Worm (Caenorhabditis elegans): ENCODE data around the gene Y55F3AM.13.
"Not testable (repeated sequence)": the region's sequence is repeated elsewhere in the genome, so short reads cannot be mapped to it uniquely, and the experiment has no call there.

Gene Y55F3AM.13

ce11 chrIV:1055734-1056133, 379 bp downstream of the Y55F3AM.13 start:
- no peak for TF ChIP-seq unc-62 (GFP tag; optimal IDR thresholded peaks at IDR 0.05)

DNA sequence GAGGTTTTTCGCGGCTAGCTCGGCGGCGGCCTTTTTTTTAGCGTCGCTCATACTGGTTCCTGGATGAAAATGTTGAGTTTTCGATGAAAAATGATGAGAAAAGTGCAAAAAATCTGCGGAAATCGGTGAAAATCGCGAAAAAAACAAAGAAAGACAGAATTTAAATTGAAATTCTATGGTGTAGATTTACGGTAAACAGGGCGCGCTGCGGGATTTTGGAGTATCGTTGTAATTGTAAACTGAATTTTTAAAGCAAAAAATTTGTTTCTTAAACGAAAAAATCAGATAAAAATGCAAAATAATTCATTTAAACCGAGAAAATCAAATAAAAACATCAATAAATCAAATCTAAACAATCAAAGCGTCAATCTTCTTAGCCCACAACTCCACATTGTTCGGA, 1.4 kb downstream of the Y55F3AM.13 start, which contains the start of gene dcap-1:
TSS of gene dcap-1 (minus strand) at position 59 of the 400 bp plus-strand sequence.
- no peak for TF ChIP-seq unc-62 (GFP tag; optimal IDR thresholded peaks at IDR 0.05)

- no peak for TF ChIP-seq unc-62 (GFP tag; optimal IDR thresholded peaks at IDR 0.05)
These were observed 2.1 kb downstream of the Y55F3AM.13 start for ce11 chrIV:1053989-1054388.

ce11 chrIV:1051636-1052133, 4.4 kb downstream of the Y55F3AM.13 start, which contains the start of gene Y55F3AM.21:
TSS of gene Y55F3AM.21 (minus strand) at chrIV:1051686.
- TF ChIP-seq unc-62 (GFP tag; optimal IDR thresholded peaks at IDR 0.05): not testable (repeated sequence)

- TF ChIP-seq unc-62 (GFP tag; optimal IDR thresholded peaks at IDR 0.05): no peak
These were observed 9.1 kb downstream of the Y55F3AM.13 start for ce11 chrIV:1046996-1047395.

ce11 chrIV:1045683-1046082, 10.4 kb downstream of the Y55F3AM.13 start, which contains the start of gene srx-12:
TSS of gene srx-12 (plus strand) at chrIV:1045983.
- no peak for TF ChIP-seq unc-62 (GFP tag; optimal IDR thresholded peaks at IDR 0.05)

ce11 chrIV:1044287-1044686, 11.8 kb downstream of the Y55F3AM.13 start, which contains the start of gene Y55F3AM.11:
TSS of gene Y55F3AM.11 (minus strand) at chrIV:1044387.
- no peak for TF ChIP-seq unc-62 (GFP tag; optimal IDR thresholded peaks at IDR 0.05)

ce11 chrIV:1040537-1040936, 15.6 kb downstream of the Y55F3AM.13 start:
- TF ChIP-seq unc-62 (GFP tag; optimal IDR thresholded peaks at IDR 0.05): no peak

DNA sequence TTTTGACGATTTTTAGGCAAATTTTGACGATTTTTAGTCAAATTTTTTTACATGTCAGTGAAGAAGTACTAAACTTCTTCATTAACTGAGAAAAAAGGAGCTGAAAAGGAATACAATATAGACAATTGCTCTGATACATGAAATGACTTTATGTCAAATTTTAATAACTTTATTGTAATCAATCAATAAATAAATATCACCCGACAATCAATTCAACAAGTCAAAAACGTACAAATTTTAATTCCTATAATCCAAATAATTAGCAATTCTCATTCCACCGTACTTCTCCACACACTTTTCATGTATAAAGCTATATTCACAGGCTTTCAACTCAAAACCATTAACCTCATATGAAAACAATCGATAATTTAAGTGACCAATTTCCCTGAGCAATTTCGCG, 17.6 kb downstream of the Y55F3AM.13 start:
- TF ChIP-seq unc-62 (GFP tag; optimal IDR thresholded peaks at IDR 0.05): no peak

- no peak for TF ChIP-seq unc-62 (GFP tag; optimal IDR thresholded peaks at IDR 0.05)
These were observed 21.0 kb downstream of the Y55F3AM.13 start for ce11 chrIV:1035108-1035507.

ce11 chrIV:1029939-1030338, 26.2 kb downstream of the Y55F3AM.13 start, which contains the start of gene abhd-14:
TSS of gene abhd-14 (minus strand) at chrIV:1030039.
- no peak for TF ChIP-seq unc-62 (GFP tag; optimal IDR thresholded peaks at IDR 0.05)

- TF ChIP-seq unc-62 (GFP tag; optimal IDR thresholded peaks at IDR 0.05): no peak
These were observed 36.3 kb downstream of the Y55F3AM.13 start for ce11 chrIV:1019801-1020200.

DNA sequence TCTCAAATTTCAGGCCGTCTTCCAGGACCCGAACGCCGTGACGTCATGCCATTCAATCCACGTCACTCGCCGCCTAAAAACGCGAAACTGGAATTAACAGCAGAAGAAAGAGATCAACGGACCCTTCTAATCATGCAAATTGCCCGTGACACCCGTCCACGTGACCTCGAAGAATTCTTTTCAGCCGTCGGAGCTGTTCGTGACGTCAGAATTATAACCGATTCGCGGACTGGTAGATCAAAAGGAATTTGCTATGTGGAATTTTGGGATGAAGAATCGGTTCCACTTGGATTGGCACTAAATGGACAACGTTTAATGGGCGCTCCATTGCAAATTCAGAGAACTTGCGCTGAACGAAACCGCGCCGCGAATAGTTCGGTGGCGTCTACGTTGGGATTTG, 40.7 kb downstream of the Y55F3AM.13 start:
- TF ChIP-seq unc-62 (GFP tag; optimal IDR thresholded peaks at IDR 0.05): no peak

- no peak for TF ChIP-seq unc-62 (GFP tag; optimal IDR thresholded peaks at IDR 0.05)
These were observed 42.8 kb downstream of the Y55F3AM.13 start for ce11 chrIV:1013233-1013798.

DNA sequence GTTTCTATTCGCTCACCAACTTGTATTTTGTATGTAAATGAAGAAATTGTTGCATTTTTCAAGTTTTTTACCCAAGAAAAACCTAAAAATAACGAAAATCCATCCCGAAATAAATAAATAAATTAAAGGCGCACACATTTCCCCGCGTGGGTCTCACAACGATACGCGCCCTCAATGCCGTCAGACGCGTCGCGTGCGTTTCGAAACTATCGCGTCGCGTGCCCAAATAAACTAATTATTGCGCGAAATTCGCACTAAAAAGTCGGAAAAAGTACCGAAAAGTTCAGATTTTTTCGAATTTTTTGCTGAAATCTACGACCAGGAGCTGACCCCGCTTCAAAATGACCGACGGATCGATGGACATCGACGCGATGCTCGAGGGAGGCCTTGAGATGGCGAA, 43.7 kb downstream of the Y55F3AM.13 start, which contains the start of gene rbm-39:
TSS of gene rbm-39 (plus strand) at position 178 of the 400 bp plus-strand sequence.
- TF ChIP-seq unc-62 (GFP tag; optimal IDR thresholded peaks at IDR 0.05): no peak

DNA sequence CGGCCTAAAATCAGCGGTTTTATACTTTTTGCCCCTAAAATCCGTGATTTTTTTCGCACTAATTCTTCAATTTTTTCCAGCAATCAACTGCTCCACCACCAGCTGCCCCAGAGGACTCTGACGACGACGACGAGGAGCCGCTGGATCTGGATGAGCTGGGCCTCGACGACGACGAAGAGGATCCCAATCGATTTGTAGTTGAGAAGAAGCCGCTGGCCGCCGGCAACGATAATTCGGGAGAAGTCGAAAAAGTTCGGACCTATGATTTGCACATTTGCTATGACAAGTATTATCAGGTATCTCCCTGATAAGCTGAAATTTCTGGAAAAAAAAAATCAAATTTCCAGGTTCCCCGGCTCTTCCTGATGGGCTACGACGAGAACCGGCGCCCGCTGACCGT, 44.3 kb downstream of the Y55F3AM.13 start:
- no peak for TF ChIP-seq unc-62 (GFP tag; optimal IDR thresholded peaks at IDR 0.05)

DNA sequence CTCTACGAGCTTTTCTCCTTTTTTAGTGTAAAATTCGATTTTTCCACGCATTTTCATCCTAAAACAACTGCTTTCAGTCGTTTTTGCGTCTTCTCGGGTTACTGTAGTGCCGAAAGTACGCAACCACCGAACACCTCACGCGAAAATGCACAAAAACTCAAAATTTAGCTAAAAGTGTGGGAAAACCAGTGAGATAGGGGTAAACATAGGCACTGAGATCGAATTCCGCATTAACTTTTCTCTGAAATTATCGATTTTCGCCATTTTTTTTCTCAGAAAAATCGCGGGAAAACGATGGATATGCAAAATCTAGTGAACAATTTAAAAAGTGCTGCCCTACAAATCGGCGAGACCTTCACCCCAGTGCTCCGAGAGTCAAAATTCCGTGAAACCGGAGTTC, 45.9 kb downstream of the Y55F3AM.13 start, which contains the start of gene atg-3:
TSS of gene atg-3 (plus strand) at position 301 of the 400 bp plus-strand sequence.
- no peak for TF ChIP-seq unc-62 (GFP tag; optimal IDR thresholded peaks at IDR 0.05)

All from whole organism, dauer.